Worm (Caenorhabditis elegans) whole organism, L4 larva: Measurements from ENCODE around the gene eat-6.
"Not testable (repeated sequence)": the region's sequence is repeated elsewhere in the genome, so short reads cannot be mapped to it uniquely, and the experiment has no call there.

Source experiments
- T26A8.4 ChIP-seq: fragments of 200-800 bp; sonication (Bioruptor generic); IDR thresholded peaks from 2 replicates; pipeline ENCODE4 v1.3.6; 2022; ENCODE audit warnings: missing genetic modification characterization, missing compliant biosample characterization
- Y105C5A.15 ChIP-seq: fragments of 200-800 bp; sonication (Bioruptor generic); IDR thresholded peaks from 2 replicates; pipeline ENCODE4 v1.3.6; 2022; ENCODE audit warnings: missing genetic modification characterization, missing compliant biosample characterization
- aha-1 ChIP-seq: fragments of 150-350 bp; peaks from one replicate; lab custom pipeline; 2014; ENCODE audit warnings: missing biosample characterization, missing genetic modification characterization
- arid-1 ChIP-seq: fragments of 200-800 bp; sonication (Bioruptor generic); conservative IDR thresholded peaks from 2 replicates; pipeline ENCODE4 v1.3.6; 2022; ENCODE audit warnings: missing genetic modification reagents, missing genetic modification characterization, missing compliant biosample characterization
- ceh-20 ChIP-seq: fragments of 200-800 bp; sonication (Bioruptor generic); IDR thresholded peaks from 2 replicates; pipeline ENCODE4 v1.3.6; 2022; ENCODE audit warnings: missing genetic modification reagents, missing genetic modification characterization, missing compliant biosample characterization
- ceh-28 ChIP-seq: fragments of 150-350 bp; optimal IDR thresholded peaks from 2 replicates; lab custom pipeline; 2014; ENCODE audit warnings: missing biosample characterization, missing genetic modification reagents, missing genetic modification characterization
- ctbp-1 ChIP-seq: fragments of 200-800 bp; sonication (Bioruptor generic); IDR thresholded peaks from 2 replicates; pipeline ENCODE4 v1.3.6; 2022; ENCODE audit warnings: missing genetic modification reagents, missing genetic modification characterization, missing compliant biosample characterization
- dmd-6 ChIP-seq: fragments of 200-800 bp; sonication (Bioruptor generic); IDR thresholded peaks from 2 replicates; pipeline ENCODE4 v1.3.6; 2022; ENCODE audit warnings: missing genetic modification reagents, missing genetic modification characterization, missing compliant biosample characterization
- egl-43 ChIP-seq: fragments of 200-800 bp; sonication (Bioruptor generic); IDR thresholded peaks from 2 replicates; pipeline ENCODE4 v1.3.6; 2022; ENCODE audit warnings: missing genetic modification reagents, missing genetic modification characterization, missing compliant biosample characterization
- lir-3 ChIP-seq: sonication (generic microtip); optimal IDR thresholded peaks from 2 replicates; lab custom pipeline; 2016; ENCODE audit warnings: mild to moderate bottlenecking, missing genetic modification characterization, missing compliant biosample characterization
- mdl-1 ChIP-seq, 2 experiments: fragments of 150-350 bp in 1 of 2; sonication (generic microtip) in 1 of 2; optimal IDR thresholded peaks; 2 replicates each; lab custom pipeline; 2014 to 2017; ENCODE audit warnings: missing biosample characterization in 2 of 2, missing genetic modification characterization in 2 of 2
- nhr-237 ChIP-seq: sonication (generic microtip); optimal IDR thresholded peaks from 2 replicates; lab custom pipeline; 2017; ENCODE audit warnings: missing biosample characterization, missing genetic modification characterization
- nhr-28 ChIP-seq: fragments of 150-350 bp; optimal IDR thresholded peaks from 2 replicates; lab custom pipeline; 2014; ENCODE audit warnings: missing biosample characterization, missing genetic modification characterization
- nhr-42 ChIP-seq: fragments of 200-800 bp; sonication (Bioruptor generic); IDR thresholded peaks from 2 replicates; pipeline ENCODE4 v1.3.6; 2022; ENCODE audit warnings: missing genetic modification characterization, missing compliant biosample characterization
- saeg-2 ChIP-seq: fragments of 200-800 bp; sonication (Bioruptor generic); IDR thresholded peaks from 2 replicates; pipeline ENCODE4 v1.3.6; 2022; ENCODE audit warnings: missing genetic modification reagents, missing genetic modification characterization, missing compliant biosample characterization
- set-16 ChIP-seq: fragments of 200-800 bp; sonication (Bioruptor generic); IDR thresholded peaks from 2 replicates; pipeline ENCODE4 v1.3.6; 2022; ENCODE audit warnings: missing genetic modification reagents, missing genetic modification characterization, missing compliant biosample characterization
- snpc-1.2 ChIP-seq: fragments of 200-800 bp; sonication (Bioruptor generic); IDR thresholded peaks from 2 replicates; pipeline ENCODE4 v1.3.6; 2022; ENCODE audit warnings: missing genetic modification reagents, missing genetic modification characterization, missing compliant biosample characterization
- spr-3 ChIP-seq: fragments of 200-800 bp; sonication (Bioruptor generic); optimal IDR thresholded peaks from 2 replicates; lab custom pipeline; 2018; ENCODE audit warnings: mild to moderate bottlenecking, missing genetic modification characterization, missing compliant biosample characterization
- tra-1 ChIP-seq: fragments of 200-800 bp; sonication (Bioruptor generic); IDR thresholded peaks from 2 replicates; pipeline ENCODE4 v1.3.6; 2022; ENCODE audit warnings: missing genetic modification reagents, missing genetic modification characterization, missing compliant biosample characterization
- unc-62 ChIP-seq, 3 experiments: fragments of 150-350 bp in 1 of 3; sonication (generic microtip); optimal IDR thresholded peaks in 2 of 3; peaks in 1 of 3; 1 replicate in 1 of 3; 2 replicates in 2 of 3; lab custom pipeline; 2014 to 2017; ENCODE audit warnings: missing biosample characterization in 3 of 3, missing genetic modification characterization in 3 of 3, missing genetic modification reagents in 3 of 3, missing genotype in 1 of 3
- zip-11 ChIP-seq: fragments of 200-800 bp; sonication (Bioruptor generic); IDR thresholded peaks from 2 replicates; pipeline ENCODE4 v1.3.6; 2022; ENCODE audit warnings: missing genetic modification characterization, missing compliant biosample characterization
- ztf-11 ChIP-seq: fragments of 150-350 bp; optimal IDR thresholded peaks from 2 replicates; lab custom pipeline; 2014; ENCODE audit warnings: missing biosample characterization, missing genetic modification characterization

Gene eat-6

ce11 chrV:13130439-13130840 is 645 bp upstream of the eat-6 start (continued):
- no peak for TF ChIP-seq ceh-20
- TF ChIP-seq Y105C5A.15 (GFP tag; lab: Robert Waterston, UW), result no peak
- no peak for TF ChIP-seq spr-3 (GFP tag; lab: Kevin White, UChicago)

- TF ChIP-seq egl-43 (GFP tag; lab: Robert Waterston, UW), result peak; percentile 51; the same call in 1 of the 2 replicates
- 0 out of 2 replicates have a peak, but pooled peaks have one; percentile 32 for TF ChIP-seq saeg-2
- TF ChIP-seq snpc-1.2, result peak; percentile 32; the same call in 1 of the 2 replicates
- 0 out of 2 replicates have a peak, but pooled peaks have one; percentile 53 for TF ChIP-seq ctbp-1 (GFP tag; lab: Robert Waterston, UW)
- peak; percentile 64 for TF ChIP-seq T26A8.4 (GFP tag; lab: Robert Waterston, UW)
- peak; percentile 59 for TF ChIP-seq set-16
- TF ChIP-seq arid-1 (GFP tag; lab: Robert Waterston, UW), result 0 out of 2 replicates have a peak, but pooled peaks have one; percentile 5
- TF ChIP-seq unc-62 (GFP tag; optimal IDR thresholded peaks at IDR 0.05 in 1 of 2; lab: Kevin White, UChicago), result peak in 1 of 2 experiments; percentile 23
- not testable (repeated sequence) for TF ChIP-seq unc-62 (tag; optimal IDR thresholded peaks at IDR 0.05; lab: Kevin White, UChicago)
- TF ChIP-seq, all 104 proteins: peak for 8; not testable (repeated sequence) for 96
Observed at ce11 chrV:13125942-13126341, 3.9 kb downstream of the eat-6 start.

ce11 chrV:13121266-13121665 is 8.5 kb downstream of the eat-6 start:
- no peak for TF ChIP-seq mdl-1 (tag; optimal IDR thresholded peaks at IDR 0.05; lab: Kevin White, UChicago)
- peak in 1 of 2 experiments; percentile 93 for TF ChIP-seq unc-62 (GFP tag; optimal IDR thresholded peaks at IDR 0.05 in 1 of 2; lab: Kevin White, UChicago)
- no peak for TF ChIP-seq unc-62 (tag; optimal IDR thresholded peaks at IDR 0.05; lab: Kevin White, UChicago)

ce11 chrV:13120097-13120496 is 9.7 kb downstream of the eat-6 start, which contains the start of gene max-1:
Gene max-1 (minus strand): TSS chrV:13120220.
- peak; percentile 21 for TF ChIP-seq aha-1
- TF ChIP-seq ztf-11 (tag; lab: Kevin White, UChicago), result no peak
- no peak for TF ChIP-seq dmd-6 (GFP tag; lab: Robert Waterston, UW)
- no peak for TF ChIP-seq lir-3 (tag; lab: Kevin White, UChicago)

- TF ChIP-seq tra-1 (GFP tag; lab: Robert Waterston, UW), result no peak
- no peak for TF ChIP-seq nhr-237 (tag; lab: Kevin White, UChicago)
- no peak for TF ChIP-seq nhr-42
- peak; percentile 42 for TF ChIP-seq nhr-28 (tag; lab: Kevin White, UChicago)
- TF ChIP-seq zip-11 (GFP tag; lab: Robert Waterston, UW), result no peak
Observed at ce11 chrV:13116114-13116603, 13.6 kb downstream of the eat-6 start, which contains the start of gene acly-2. Gene acly-2 (plus strand): TSS chrV:13116488.

ce11 chrV:13114552-13115237 is 15.1 kb downstream of the eat-6 start:
- TF ChIP-seq unc-62 (GFP tag; optimal IDR thresholded peaks at IDR 0.05 in 1 of 2; lab: Kevin White, UChicago) (peak in 1 of 2 experiments; percentile 65), unc-62 (tag; optimal IDR thresholded peaks at IDR 0.05; lab: Kevin White, UChicago) (no peak), ceh-28 (tag; lab: Kevin White, UChicago) (no peak)

- TF ChIP-seq unc-62 (GFP tag; optimal IDR thresholded peaks at IDR 0.05 in 1 of 2; lab: Kevin White, UChicago) (peak in 1 of 2 experiments; percentile 91), unc-62 (tag; optimal IDR thresholded peaks at IDR 0.05; lab: Kevin White, UChicago) (no peak), tra-1 (GFP tag; lab: Robert Waterston, UW) (no peak)
Observed at ce11 chrV:13112937-13113497, 16.8 kb downstream of the eat-6 start.
